Fruit fly (Drosophila melanogaster): ENCODE data around the gene Axud1.

Gene Axud1

DNA sequence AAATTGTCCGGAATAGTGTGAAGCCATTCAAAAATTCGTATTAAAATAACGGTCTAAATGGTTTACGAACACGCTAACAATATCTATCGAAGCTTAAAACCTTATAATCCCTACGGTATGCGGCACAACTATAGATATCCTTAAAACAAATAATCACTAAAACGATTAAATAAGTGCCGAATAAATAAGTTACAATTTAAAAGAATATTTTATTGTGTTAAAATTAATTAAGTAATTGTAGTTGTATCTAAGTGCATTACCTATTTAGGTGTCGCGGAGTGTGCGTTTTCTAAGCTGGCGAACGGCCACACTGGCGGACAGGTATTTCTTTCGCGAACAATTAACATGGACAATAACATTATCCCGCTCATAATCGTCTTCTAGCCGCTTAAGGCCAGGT is 15.7 kb downstream of the Axud1 start, which contains the start of gene Eogt (continued):
- TF ChIP-seq MBD-R2 (GFP tag; IDR thresholded peaks at IDR 0.05) = peak; percentile 95
- no peak for TF ChIP-seq NK7.1 (GFP tag; optimal IDR thresholded peaks at IDR 0.05)
- TF ChIP-seq CG4617 (GFP tag; optimal IDR thresholded peaks at IDR 0.05; ENCODE audit: borderline replicate concordance) = peak; percentile 92
- TF ChIP-seq en (GFP tag; optimal IDR thresholded peaks at IDR 0.05) = peak; percentile 25
- TF ChIP-seq pum (GFP tag; optimal IDR thresholded peaks at IDR 0.05) = peak; percentile 75
- no peak for TF ChIP-seq CG17568 (GFP tag; optimal IDR thresholded peaks at IDR 0.05)
- TF ChIP-seq Elba2 (GFP tag; optimal IDR thresholded peaks at IDR 0.05) = peak; percentile 68
- TF ChIP-seq dmrt11E (tag; optimal IDR thresholded peaks at IDR 0.05) = peak; percentile 98
- peak; percentile 96 for TF ChIP-seq CG2199 (GFP tag; IDR thresholded peaks at IDR 0.05)
- peak; percentile 75 for TF ChIP-seq CG11723 (GFP tag; optimal IDR thresholded peaks at IDR 0.05)
- peak; percentile 95 for TF ChIP-seq NFAT (GFP tag; IDR thresholded peaks at IDR 0.05)
- TF ChIP-seq zf30C (GFP tag; optimal IDR thresholded peaks at IDR 0.05) = no peak
- peak in 1 of 2 experiments; percentile 64 for TF ChIP-seq crp (GFP tag; optimal IDR thresholded peaks at IDR 0.05)
- TF ChIP-seq crc (GFP tag; optimal IDR thresholded peaks at IDR 0.05) = peak; percentile 49
- TF ChIP-seq Xrp1 (GFP tag; IDR thresholded peaks at IDR 0.05) = peak; percentile 98
- peak; percentile 60 for TF ChIP-seq CG4328 (GFP tag; optimal IDR thresholded peaks at IDR 0.05)
- peak; percentile 90 for TF ChIP-seq lbe (GFP tag; optimal IDR thresholded peaks at IDR 0.05)
- TF ChIP-seq fru (optimal IDR thresholded peaks at IDR 0.05) = no peak
- no peak for TF ChIP-seq br (optimal IDR thresholded peaks at IDR 0.05)
- TF ChIP-seq Deaf1 (tag; optimal IDR thresholded peaks at IDR 0.05) = peak; percentile 69
- TF ChIP-seq chinmo (GFP tag; IDR thresholded peaks at IDR 0.05; ENCODE audit: partially characterized antibody) = no peak
- peak; percentile 96 for TF ChIP-seq Ssrp (tag; optimal IDR thresholded peaks at IDR 0.05)
- TF ChIP-seq Sry-δ (GFP tag; optimal IDR thresholded peaks at IDR 0.05) = peak; percentile 29
- TF ChIP-seq pzg (GFP tag; optimal IDR thresholded peaks at IDR 0.05) = peak; percentile 47
- no peak for TF ChIP-seq eyg (GFP tag; optimal IDR thresholded peaks at IDR 0.05)
- TF ChIP-seq CG10543 (GFP tag; optimal IDR thresholded peaks at IDR 0.05) = peak; percentile 44
- TF ChIP-seq CG13775 (GFP tag; optimal IDR thresholded peaks at IDR 0.05) = peak; percentile 93
- peak; percentile 89 for TF ChIP-seq Fer3 (tag; optimal IDR thresholded peaks at IDR 0.05)
- TF ChIP-seq mirr (GFP tag; optimal IDR thresholded peaks at IDR 0.05) = peak; percentile 46
- peak; percentile 51 for TF ChIP-seq CTCF (GFP tag; optimal IDR thresholded peaks at IDR 0.05)
- no peak for TF ChIP-seq Bgb (GFP tag; IDR thresholded peaks at IDR 0.05; ENCODE audit: partially characterized antibody)
- TF ChIP-seq CG17385 (GFP tag; optimal IDR thresholded peaks at IDR 0.05) = peak; percentile 88
- peak; percentile 88 for TF ChIP-seq toy (GFP tag; IDR thresholded peaks at IDR 0.05)
- peak; percentile 64 for TF ChIP-seq CG9609 (GFP tag; optimal IDR thresholded peaks at IDR 0.05)
- peak; percentile 95 for TF ChIP-seq Med (GFP tag)
- TF ChIP-seq H15 (GFP tag; IDR thresholded peaks at IDR 0.05) = peak; percentile 95
- peak; percentile 95 for TF ChIP-seq Dbx (GFP tag; IDR thresholded peaks at IDR 0.05)
- peak; percentile 96 for TF ChIP-seq ap (GFP tag; IDR thresholded peaks at IDR 0.05)
- TF ChIP-seq CG12744 (GFP tag; optimal IDR thresholded peaks at IDR 0.05) = peak; percentile 68
- no peak for TF ChIP-seq Lpt (GFP tag; optimal IDR thresholded peaks at IDR 0.05)
- TF ChIP-seq Gug (GFP tag; IDR thresholded peaks at IDR 0.05) = peak; percentile 93
- peak; percentile 64 for TF ChIP-seq CG17186 (GFP tag; optimal IDR thresholded peaks at IDR 0.05)
- peak; percentile 90 for TF ChIP-seq CG31224 (GFP tag; IDR thresholded peaks at IDR 0.05)
- peak; percentile 91 for TF ChIP-seq CG9215 (GFP tag; IDR thresholded peaks at IDR 0.05)
- peak; percentile 85 for TF ChIP-seq CG5245 (GFP tag; optimal IDR thresholded peaks at IDR 0.05)
- TF ChIP-seq CG1647 (GFP tag; optimal IDR thresholded peaks at IDR 0.05) = peak; percentile 65
- peak; percentile 45 for TF ChIP-seq exex (tag; optimal IDR thresholded peaks at IDR 0.05)
- peak; percentile 63 for TF ChIP-seq CG13624 (GFP tag; optimal IDR thresholded peaks at IDR 0.05)
- peak; percentile 93 for TF ChIP-seq Optix (GFP tag; IDR thresholded peaks at IDR 0.05)
- TF ChIP-seq sim (GFP tag; IDR thresholded peaks at IDR 0.05) = peak; percentile 92
- TF ChIP-seq Dip2 (GFP tag; IDR thresholded peaks at IDR 0.05) = peak; percentile 46; the same call in 1 of the 2 replicates
- TF ChIP-seq Dad (GFP tag; optimal IDR thresholded peaks at IDR 0.05) = peak; percentile 39
- no peak for TF ChIP-seq grn (GFP tag; optimal IDR thresholded peaks at IDR 0.05)

Data from whole organism, embryonic.